Fruit fly (Drosophila melanogaster) whole organism, adult: Measurements from ENCODE around the gene CstF50.

Source experiments
- CG5204 ChIP-seq: fragments of 200-800 bp; sonication (Bioruptor generic); optimal IDR thresholded peaks from 2 replicates; lab custom pipeline; 2016; ENCODE audit warnings: missing biosample characterization, missing genetic modification characterization
- CG7101 ChIP-seq: fragments of 200-800 bp; sonication (Bioruptor generic); optimal IDR thresholded peaks from 2 replicates; lab custom pipeline; 2018; ENCODE audit warnings: missing biosample characterization, mild to moderate bottlenecking, missing genetic modification characterization, moderate library complexity
- kay ChIP-seq: fragments of 200-800 bp; sonication (Bioruptor generic); peaks from one replicate; lab custom pipeline; 2016; ENCODE audit warnings: missing biosample characterization, missing genetic modification characterization, borderline replicate concordance

DNA sequence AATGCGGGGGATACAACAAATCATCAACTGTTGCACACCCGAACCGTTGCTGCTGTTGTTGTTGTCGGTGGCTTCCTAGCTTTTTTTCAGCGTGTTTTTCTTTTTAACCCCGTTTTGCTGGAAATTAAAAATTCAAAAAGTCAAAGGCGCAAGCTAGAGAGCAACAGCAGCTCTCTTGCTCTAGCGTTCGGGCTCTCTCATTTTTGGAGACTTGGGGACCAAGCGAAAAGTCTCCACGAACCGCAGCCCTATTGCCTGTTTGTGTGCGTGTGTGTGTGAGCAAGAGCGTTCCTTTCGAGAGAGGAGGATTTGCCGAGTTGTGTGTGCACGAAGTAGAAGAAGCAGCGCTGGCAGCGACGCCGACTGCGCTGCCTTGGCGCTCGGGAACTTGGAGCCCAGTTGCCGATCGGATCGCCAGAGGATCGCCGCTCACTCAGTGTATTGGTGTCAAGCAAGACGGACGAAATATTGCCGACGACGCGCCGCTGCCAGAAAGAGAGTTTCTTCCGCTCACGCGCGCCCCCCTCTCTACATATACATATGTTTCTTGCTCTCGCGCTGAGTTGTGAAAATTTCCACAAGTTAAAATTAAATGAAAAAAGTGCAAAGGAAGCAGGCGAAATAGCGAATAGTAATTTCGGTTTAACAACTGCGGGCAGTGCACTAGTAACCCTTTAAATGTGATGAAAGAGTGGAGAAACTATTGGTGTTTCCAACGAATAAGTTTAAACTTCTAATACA, 12.0 kb downstream of the CstF50 start:
- no peak for TF ChIP-seq CG7101 (tag; lab: Kevin White, UChicago)
- TF ChIP-seq CG5204 (GFP tag; lab: Kevin White, UChicago): no peak
- TF ChIP-seq kay (GFP tag; lab: Kevin White, UChicago): no peak
